Worm (Caenorhabditis elegans): ENCODE measurements around the gene F38A5.6.
A peak's percentile ranks its signal among the peaks of the same experiment; 100 is the strongest.

The F38A5.6 gene

DNA sequence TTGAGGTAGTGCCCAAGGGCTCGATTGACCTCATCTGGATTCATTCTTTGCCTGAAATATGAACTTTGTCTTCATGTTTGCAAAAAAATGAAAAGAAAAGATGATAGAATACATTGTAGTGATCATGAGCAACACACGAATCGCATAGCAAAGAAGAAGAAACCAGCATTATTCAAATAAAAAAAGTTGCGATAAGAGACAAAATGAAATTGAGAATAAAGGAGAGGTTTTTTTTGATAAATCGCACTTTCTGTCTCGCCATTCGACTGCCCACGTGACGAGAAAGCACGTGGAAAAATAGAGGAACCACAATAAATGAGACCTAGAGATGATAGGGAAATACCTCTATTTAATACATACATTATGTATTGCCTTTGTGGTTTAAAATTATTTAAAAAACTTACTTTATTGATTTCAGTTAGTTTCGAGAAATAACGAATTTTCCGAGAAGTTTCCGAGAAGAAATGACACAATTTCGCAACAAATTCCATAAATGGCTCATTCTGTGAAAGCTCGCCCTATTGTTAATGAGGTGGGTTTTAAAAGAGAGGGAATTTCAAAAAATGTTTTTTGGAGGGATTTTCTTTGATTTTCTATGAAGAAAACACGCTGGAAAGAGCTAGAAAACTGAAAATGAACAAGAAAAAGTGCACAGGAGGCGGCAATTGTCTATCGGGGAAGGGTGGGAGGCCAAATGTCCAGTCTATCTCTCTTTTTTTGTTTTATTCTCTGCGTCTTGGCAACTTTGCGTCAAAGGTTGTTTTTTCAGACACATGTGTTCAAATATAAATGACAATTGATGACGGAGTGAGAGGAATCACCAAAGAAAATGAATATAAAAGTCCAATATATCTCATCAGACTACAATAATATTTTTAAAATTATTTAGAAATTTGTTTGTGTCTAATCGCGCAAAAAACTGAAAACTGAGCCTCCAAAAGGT, 41.5 kb downstream of the F38A5.6 start, which contains the start of gene paqr-1:
paqr-1 (minus strand) TSS at position 51 of the 943 bp plus-strand sequence.
- TF ChIP-seq unc-42 (tag; optimal IDR thresholded peaks at IDR 0.05), result peak; percentile 15
- no peak for TF ChIP-seq T23F11.4 (GFP tag; optimal IDR thresholded peaks at IDR 0.05)
- TF ChIP-seq hlh-30 (tag; optimal IDR thresholded peaks at IDR 0.05; ENCODE audit: insufficient read depth), result peak; percentile 50
- TF ChIP-seq ref-2 (tag; optimal IDR thresholded peaks at IDR 0.05), result no peak
- TF ChIP-seq madf-2 (tag; optimal IDR thresholded peaks at IDR 0.05), result no peak
- TF ChIP-seq C38D4.7 (GFP tag; optimal IDR thresholded peaks at IDR 0.05), result no peak
- TF ChIP-seq dmd-4 (tag; optimal IDR thresholded peaks at IDR 0.05; ENCODE audit: borderline replicate concordance), result no peak
- peak; percentile 21 for TF ChIP-seq ceh-31 (tag; optimal IDR thresholded peaks at IDR 0.05)
- TF ChIP-seq ceh-24 (tag; optimal IDR thresholded peaks at IDR 0.05), result no peak
- no peak for TF ChIP-seq ama-1 (optimal IDR thresholded peaks at IDR 0.05)

DNA sequence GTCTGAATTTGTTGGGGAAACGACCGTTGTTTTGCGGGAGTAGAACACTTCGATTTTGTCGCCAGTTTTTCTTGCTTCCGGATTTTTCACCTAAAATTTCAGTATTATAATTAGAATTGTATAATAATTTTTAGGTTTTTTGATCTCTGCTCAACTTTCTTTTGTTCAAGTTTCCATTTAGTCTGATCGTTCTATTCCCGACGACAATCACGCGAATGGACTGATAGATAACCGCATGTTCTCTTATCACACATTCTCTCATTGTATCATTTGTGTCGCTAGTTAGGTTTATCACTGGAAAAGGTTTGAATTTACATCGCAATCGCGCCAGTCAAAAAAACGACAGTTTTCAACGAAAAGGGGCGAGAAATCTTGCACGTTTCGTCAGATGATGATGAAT, 42.3 kb downstream of the F38A5.6 start:
- peak; percentile 86 for TF ChIP-seq elt-2 (tag; optimal IDR thresholded peaks at IDR 0.05)
- no peak for TF ChIP-seq lim-6 (tag; optimal IDR thresholded peaks at IDR 0.05)

DNA sequence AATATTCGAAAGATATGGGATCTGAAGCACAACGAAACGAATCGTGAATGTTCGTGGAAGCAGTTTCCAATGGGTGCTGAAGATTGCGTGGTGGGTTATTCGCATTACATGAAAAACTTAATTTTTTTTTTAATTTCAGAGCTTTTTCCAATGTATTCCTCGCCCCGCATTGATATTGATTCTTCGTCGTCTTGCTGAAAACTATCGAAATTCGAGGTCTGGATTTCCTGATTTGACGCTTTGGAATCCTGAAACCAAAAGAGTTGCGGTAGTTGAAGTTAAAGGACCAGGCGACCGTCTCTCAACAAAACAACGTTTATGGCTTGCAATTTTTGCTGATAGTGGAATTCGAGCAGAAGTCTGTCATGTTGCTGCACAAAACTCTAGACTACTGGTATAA, 45.2 kb downstream of the F38A5.6 start:
- no peak for TF ChIP-seq ahr-1 (tag; optimal IDR thresholded peaks at IDR 0.05)
- TF ChIP-seq ceh-30 (tag; optimal IDR thresholded peaks at IDR 0.05), result no peak
- no peak for TF ChIP-seq K09A11.1 (tag; optimal IDR thresholded peaks at IDR 0.05; ENCODE audit: insufficient read depth)
- no peak for TF ChIP-seq ceh-9 (tag; optimal IDR thresholded peaks at IDR 0.05)
- TF ChIP-seq gmeb-2 (tag; optimal IDR thresholded peaks at IDR 0.05), result no peak
- no peak for TF ChIP-seq madf-2 (tag; optimal IDR thresholded peaks at IDR 0.05)
- no peak for TF ChIP-seq pax-1 (tag; optimal IDR thresholded peaks at IDR 0.05)
- no peak for TF ChIP-seq ttx-3 (tag; optimal IDR thresholded peaks at IDR 0.05)
- TF ChIP-seq ceh-14 (tag; optimal IDR thresholded peaks at IDR 0.05), result no peak
- TF ChIP-seq unc-3 (GFP tag; conservative IDR thresholded peaks at IDR 0.05), result no peak
- no peak for TF ChIP-seq unc-3 (tag; optimal IDR thresholded peaks at IDR 0.05)
- no peak for TF ChIP-seq ceh-24 (tag; optimal IDR thresholded peaks at IDR 0.05)
- no peak for TF ChIP-seq hlh-13 (GFP tag; optimal IDR thresholded peaks at IDR 0.05)
- TF ChIP-seq unc-55 (GFP tag; optimal IDR thresholded peaks at IDR 0.05), result no peak
- TF ChIP-seq mec-3 (tag; optimal IDR thresholded peaks at IDR 0.05; ENCODE audit: borderline replicate concordance), result no peak

DNA sequence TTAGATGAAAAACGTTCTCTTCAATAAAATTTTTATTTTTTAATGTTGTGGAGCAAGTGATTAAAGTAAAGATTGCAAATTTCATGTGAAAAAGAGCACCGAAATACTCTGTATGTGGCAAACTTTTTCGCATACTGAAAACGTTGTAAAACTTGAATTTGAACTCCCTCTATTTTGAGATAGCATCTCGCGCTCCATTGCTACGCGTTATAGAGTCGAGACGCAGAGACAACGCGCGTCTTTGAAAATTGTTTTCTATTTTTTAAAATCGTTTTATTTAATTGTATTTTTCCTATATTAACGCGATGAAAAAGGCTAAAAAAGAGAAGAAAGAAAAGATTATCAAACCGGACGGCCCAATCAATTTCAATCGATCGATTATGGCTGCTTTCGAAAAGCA, 48.6 kb downstream of the F38A5.6 start, which contains the start of gene fan-1:
fan-1 (plus strand) TSS at position 78 of the 400 bp plus-strand sequence.
- no peak for TF ChIP-seq ceh-19 (GFP tag; optimal IDR thresholded peaks at IDR 0.05)
- no peak for TF ChIP-seq elt-4 (tag; optimal IDR thresholded peaks at IDR 0.05)
- TF ChIP-seq ceh-18 (tag; optimal IDR thresholded peaks at IDR 0.05), result no peak
- peak; percentile 26 for TF ChIP-seq nfya-1 (tag; optimal IDR thresholded peaks at IDR 0.05)
- TF ChIP-seq odd-2 (tag; optimal IDR thresholded peaks at IDR 0.05), result no peak
- no peak for TF ChIP-seq ceh-22 (tag; optimal IDR thresholded peaks at IDR 0.05)
- no peak for TF ChIP-seq ceh-14 (tag; optimal IDR thresholded peaks at IDR 0.05)
- TF ChIP-seq ztf-16 (tag; optimal IDR thresholded peaks at IDR 0.05), result no peak
- TF ChIP-seq rnt-1 (tag; optimal IDR thresholded peaks at IDR 0.05), result no peak
- TF ChIP-seq dve-1 (tag; optimal IDR thresholded peaks at IDR 0.05), result no peak
- no peak for TF ChIP-seq eyg-1 (tag; optimal IDR thresholded peaks at IDR 0.05)
- TF ChIP-seq ceh-9 (tag; optimal IDR thresholded peaks at IDR 0.05), result no peak
- TF ChIP-seq ceh-34 (tag; optimal IDR thresholded peaks at IDR 0.05), result no peak
- TF ChIP-seq ets-4 (tag; optimal IDR thresholded peaks at IDR 0.05), result peak; percentile 8
- TF ChIP-seq C38D4.7 (GFP tag; optimal IDR thresholded peaks at IDR 0.05), result no peak
- no peak for TF ChIP-seq Y22D7AL.16 (tag; optimal IDR thresholded peaks at IDR 0.05)
- TF ChIP-seq fkh-10 (GFP tag; optimal IDR thresholded peaks at IDR 0.05), result no peak
- no peak for TF ChIP-seq ref-2 (tag; optimal IDR thresholded peaks at IDR 0.05)

Data from whole organism, late embryonic.